Fruit fly (Drosophila melanogaster) whole organism, embryonic: ENCODE measurements around the gene CG12995.
A peak's percentile ranks its signal among the peaks of the same experiment; 100 is the strongest.

ENCODE experiments used
- Ada2b ChIP-seq: fragments of 200-800 bp; sonication (Bioruptor generic); IDR thresholded peaks from 2 replicates; pipeline ENCODE4 v1.3.6; 2022; ENCODE audit warnings: missing biosample characterization, missing genetic modification characterization
- Atf3 ChIP-seq: fragments of 200-800 bp; sonication (Bioruptor generic); optimal IDR thresholded peaks from 3 replicates; lab custom pipeline; 2016; ENCODE audit warnings: missing biosample characterization, missing genetic modification characterization
- CG10462 ChIP-seq: fragments of 200-800 bp; sonication (Bioruptor generic); optimal IDR thresholded peaks from 2 replicates; lab custom pipeline; 2016; ENCODE audit warnings: missing biosample characterization, missing genetic modification characterization
- CG11504 ChIP-seq: fragments of 200-800 bp; sonication (Bioruptor generic); optimal IDR thresholded peaks from 3 replicates; lab custom pipeline; 2019; ENCODE audit warnings: missing biosample characterization, mild to moderate bottlenecking, missing genetic modification characterization, moderate library complexity
- CG12236 ChIP-seq: fragments of 200-800 bp; sonication (Bioruptor generic); optimal IDR thresholded peaks from 2 replicates; lab custom pipeline; 2016; ENCODE audit warnings: missing biosample characterization, missing genetic modification characterization
- CG13624 ChIP-seq: fragments of 200-800 bp; sonication (Bioruptor generic); optimal IDR thresholded peaks from 2 replicates; lab custom pipeline; 2016; ENCODE audit warnings: missing biosample characterization, missing genetic modification characterization
- CG16863 ChIP-seq: fragments of 200-800 bp; sonication (Bioruptor generic); optimal IDR thresholded peaks from 3 replicates; lab custom pipeline; 2016; ENCODE audit warnings: missing biosample characterization, missing genetic modification characterization
- CG17829 ChIP-seq: fragments of 200-800 bp; optimal IDR thresholded peaks from 2 replicates; lab custom pipeline; 2019; ENCODE audit warnings: missing biosample characterization, mild to moderate bottlenecking, missing genetic modification characterization, moderate library complexity
- CG18262 ChIP-seq: fragments of 200-800 bp; optimal IDR thresholded peaks from 3 replicates; lab custom pipeline; 2019; ENCODE audit warnings: missing biosample characterization, mild to moderate bottlenecking, missing genetic modification characterization, moderate library complexity
- CG30020 ChIP-seq: fragments of 200-800 bp; optimal IDR thresholded peaks from 2 replicates; lab custom pipeline; 2019; ENCODE audit warnings: missing biosample characterization, mild to moderate bottlenecking, missing genetic modification characterization, moderate library complexity
- CG34224 ChIP-seq: fragments of 200-800 bp; sonication (Bioruptor generic); IDR thresholded peaks from 3 replicates; pipeline ENCODE4 v1.3.6; 2022; ENCODE audit warnings: missing biosample characterization, missing genetic modification characterization; ENCODE audit not compliant: partially characterized antibody
- CG4820 ChIP-seq: fragments of 200-800 bp; sonication (Bioruptor generic); optimal IDR thresholded peaks from 3 replicates; lab custom pipeline; 2016; ENCODE audit warnings: missing biosample characterization, missing genetic modification characterization
- CG4854 ChIP-seq: fragments of 200-800 bp; sonication (Bioruptor generic); optimal IDR thresholded peaks from 2 replicates; lab custom pipeline; 2016; ENCODE audit warnings: missing biosample characterization, missing genetic modification characterization, inconsistent platforms
- CG5245 ChIP-seq: fragments of 200-800 bp; sonication (Bioruptor generic); optimal IDR thresholded peaks from 3 replicates; lab custom pipeline; 2016; ENCODE audit warnings: missing biosample characterization, missing genetic modification characterization
- CG5953 ChIP-seq: fragments of 200-800 bp; sonication (Bioruptor generic); IDR thresholded peaks from 2 replicates; pipeline ENCODE4 v1.3.6; 2022; ENCODE audit warnings: missing biosample characterization, missing genetic modification characterization
- CG7357 ChIP-seq: fragments of 200-800 bp; sonication (Bioruptor generic); IDR thresholded peaks from 3 replicates; pipeline ENCODE4 v1.3.6; 2022; ENCODE audit warnings: missing biosample characterization, missing genetic modification characterization
- CG7745 ChIP-seq: fragments of 200-800 bp; sonication (Bioruptor generic); optimal IDR thresholded peaks from 2 replicates; lab custom pipeline; 2018; ENCODE audit warnings: missing biosample characterization, mild to moderate bottlenecking, missing genetic modification characterization, moderate library complexity
- CG8944 ChIP-seq: fragments of 200-800 bp; sonication (Bioruptor generic); optimal IDR thresholded peaks from 3 replicates; lab custom pipeline; 2016; ENCODE audit warnings: missing biosample characterization, missing genetic modification characterization
- CG9609 ChIP-seq: fragments of 200-800 bp; sonication (Bioruptor generic); optimal IDR thresholded peaks from 3 replicates; lab custom pipeline; 2016; ENCODE audit warnings: missing biosample characterization, missing genetic modification characterization
- Dip2 ChIP-seq: fragments of 200-800 bp; sonication (Bioruptor generic); IDR thresholded peaks from 2 replicates; pipeline ENCODE4 v1.3.6; 2022; ENCODE audit warnings: missing biosample characterization, missing genetic modification characterization
- Fer3 ChIP-seq: fragments of 200-800 bp; sonication (Bioruptor generic); optimal IDR thresholded peaks from 2 replicates; lab custom pipeline; 2018; ENCODE audit warnings: missing biosample characterization, mild to moderate bottlenecking, missing genetic modification characterization, moderate library complexity
- Hmr ChIP-seq: fragments of 200-800 bp; sonication (Bioruptor generic); optimal IDR thresholded peaks from 3 replicates; lab custom pipeline; 2017; ENCODE audit warnings: mild to moderate bottlenecking, missing biosample characterization, missing genetic modification reagents, missing genetic modification characterization
- MESR4 ChIP-seq: fragments of 200-800 bp; sonication (Bioruptor generic); optimal IDR thresholded peaks from 2 replicates; lab custom pipeline; 2018; ENCODE audit warnings: missing biosample characterization, mild to moderate bottlenecking, missing genetic modification characterization, moderate library complexity
- Max ChIP-seq: fragments of 200-800 bp; sonication (Bioruptor generic); optimal IDR thresholded peaks from 2 replicates; lab custom pipeline; 2016; ENCODE audit warnings: missing biosample characterization, mild to moderate bottlenecking, missing genetic modification characterization
- Ravus ChIP-seq: fragments of 200-800 bp; sonication (Bioruptor generic); IDR thresholded peaks from 2 replicates; pipeline ENCODE4 v1.3.6; 2022; ENCODE audit warnings: missing biosample characterization, missing genetic modification characterization
- Rfx ChIP-seq: fragments of 200-800 bp; sonication (Bioruptor generic); IDR thresholded peaks from 2 replicates; pipeline ENCODE4 v1.3.6; 2022; ENCODE audit warnings: missing biosample characterization, missing genetic modification characterization
- Six4 ChIP-seq: fragments of 200-800 bp; sonication (Bioruptor generic); optimal IDR thresholded peaks from 2 replicates; lab custom pipeline; 2016; ENCODE audit warnings: missing biosample characterization, missing genetic modification characterization
- Sry-β ChIP-seq: fragments of 200-800 bp; sonication (Bioruptor generic); optimal IDR thresholded peaks from 2 replicates; lab custom pipeline; 2018; ENCODE audit warnings: missing biosample characterization, mild to moderate bottlenecking, missing genetic modification characterization, moderate library complexity
- Usf ChIP-seq: fragments of 200-800 bp; sonication (Bioruptor generic); optimal IDR thresholded peaks from 2 replicates; lab custom pipeline; 2017; ENCODE audit warnings: missing genotype, missing biosample characterization, missing genetic modification characterization
- abd-A ChIP-seq: fragments of 200-800 bp; sonication (Bioruptor generic); optimal IDR thresholded peaks from 3 replicates; lab custom pipeline; 2019; ENCODE audit warnings: missing biosample characterization, mild to moderate bottlenecking, missing genetic modification characterization, moderate library complexity
- bigmax ChIP-seq: fragments of 200-800 bp; sonication (Bioruptor generic); optimal IDR thresholded peaks from 2 replicates; lab custom pipeline; 2018; ENCODE audit warnings: missing biosample characterization, mild to moderate bottlenecking, missing genetic modification characterization
- br ChIP-seq: fragments of >200 bp; optimal IDR thresholded peaks from 2 replicates; lab custom pipeline; 2017
- cato ChIP-seq: fragments of 200-800 bp; sonication (Bioruptor generic); optimal IDR thresholded peaks from 2 replicates; lab custom pipeline; 2016; ENCODE audit warnings: missing biosample characterization, missing genetic modification characterization, borderline replicate concordance
- caup ChIP-seq: fragments of 200-800 bp; sonication (Bioruptor generic); optimal IDR thresholded peaks from 3 replicates; lab custom pipeline; 2017; ENCODE audit warnings: missing biosample characterization, mild to moderate bottlenecking, missing genetic modification characterization, moderate library complexity; ENCODE audit not compliant: severe bottlenecking
- crol ChIP-seq: fragments of 200-800 bp; sonication (Bioruptor generic); IDR thresholded peaks from 2 replicates; pipeline ENCODE4 v1.3.6; 2022; ENCODE audit warnings: missing biosample characterization, missing genetic modification characterization
- dan ChIP-seq: fragments of 200-800 bp; sonication (Bioruptor generic); IDR thresholded peaks from 2 replicates; pipeline ENCODE4 v1.3.6; 2022; ENCODE audit warnings: missing biosample characterization, missing genetic modification characterization
- esg ChIP-seq: fragments of 200-800 bp; sonication (Bioruptor generic); conservative IDR thresholded peaks from 2 replicates; pipeline ENCODE4 v1.3.6; 2022; ENCODE audit warnings: missing biosample characterization, missing genetic modification characterization
- fd64A ChIP-seq: fragments of 200-800 bp; sonication (Bioruptor generic); optimal IDR thresholded peaks from 3 replicates; lab custom pipeline; 2018; ENCODE audit warnings: missing biosample characterization, mild to moderate bottlenecking, missing genetic modification characterization
- her ChIP-seq: fragments of 200-800 bp; sonication (Bioruptor generic); optimal IDR thresholded peaks from 2 replicates; lab custom pipeline; 2016; ENCODE audit warnings: missing biosample characterization, missing genetic modification characterization
- hkb ChIP-seq, 2 experiments: fragments of 200-800 bp in 1 of 2; fragments of >200 bp in 1 of 2; sonication (Bioruptor generic) in 1 of 2; IDR thresholded peaks in 1 of 2; optimal IDR thresholded peaks in 1 of 2; 2 replicates each; pipeline versions ENCODE4 v1.3.6 to Lab custom; 2017 to 2022; ENCODE audit warnings: missing biosample characterization in 1 of 2, missing genetic modification characterization in 1 of 2
- hth ChIP-seq: fragments of >200 bp; optimal IDR thresholded peaks from 2 replicates; lab custom pipeline; 2017; ENCODE audit warnings: inconsistent platforms
- kay ChIP-seq: fragments of 200-800 bp; sonication (Bioruptor generic); optimal IDR thresholded peaks from 2 replicates; lab custom pipeline; 2016; ENCODE audit warnings: missing biosample characterization, missing genetic modification characterization
- ken ChIP-seq: fragments of 200-800 bp; sonication (Bioruptor generic); IDR thresholded peaks from 3 replicates; pipeline ENCODE4 v1.3.6; 2022; ENCODE audit warnings: missing biosample characterization, missing genetic modification characterization
- pan ChIP-seq, 4 experiments: fragments of >200 bp in 3 of 4; fragments of 200-800 bp in 1 of 4; sonication (Bioruptor generic) in 1 of 4; optimal IDR thresholded peaks in 3 of 4; IDR thresholded peaks in 1 of 4; 2 replicates each; pipeline versions ENCODE4 v1.3.6 to Lab custom; 2017 to 2022; ENCODE audit warnings: missing biosample characterization in 2 of 4, missing genetic modification characterization in 2 of 4, mixed read lengths in 1 of 4
- salm ChIP-seq: fragments of 200-800 bp; sonication (Bioruptor generic); optimal IDR thresholded peaks from 2 replicates; lab custom pipeline; 2018; ENCODE audit warnings: missing biosample characterization, mild to moderate bottlenecking, missing genetic modification characterization
- shn ChIP-seq: fragments of 200-800 bp; sonication (Bioruptor generic); optimal IDR thresholded peaks from 3 replicates; lab custom pipeline; 2016; ENCODE audit warnings: missing biosample characterization, missing genetic modification characterization
- sim ChIP-seq: fragments of 200-800 bp; sonication (Bioruptor generic); IDR thresholded peaks from 2 replicates; pipeline ENCODE4 v1.3.6; 2022; ENCODE audit warnings: missing biosample characterization, missing genetic modification characterization
- trem ChIP-seq: fragments of 200-800 bp; optimal IDR thresholded peaks from 3 replicates; lab custom pipeline; 2019; ENCODE audit warnings: missing biosample characterization, mild to moderate bottlenecking, missing genetic modification characterization, moderate library complexity
- trh ChIP-seq: fragments of 200-800 bp; sonication (Bioruptor generic); optimal IDR thresholded peaks from 2 replicates; lab custom pipeline; 2016; ENCODE audit warnings: missing biosample characterization, missing genetic modification characterization
- wor ChIP-seq: fragments of 200-800 bp; sonication (Bioruptor generic); IDR thresholded peaks from 2 replicates; pipeline ENCODE4 v1.3.6; 2022; ENCODE audit warnings: missing biosample characterization, missing genetic modification characterization
- zf30C ChIP-seq: fragments of 200-800 bp; sonication (Bioruptor generic); optimal IDR thresholded peaks from 3 replicates; lab custom pipeline; 2018; ENCODE audit warnings: missing biosample characterization, mild to moderate bottlenecking, missing genetic modification characterization

The CG12995 gene

dm6 chrX:17170484-17170944, 39.3 kb downstream of the CG12995 start (continued):
- no peak for TF ChIP-seq CG34224 (GFP tag; lab: Robert Waterston, UW)
- no peak for TF ChIP-seq Max (GFP tag; lab: Kevin White, UChicago)
- TF ChIP-seq CG9609 (GFP tag; lab: Kevin White, UChicago), result no peak
- peak; percentile 36 for TF ChIP-seq caup (GFP tag; lab: Kevin White, UChicago)
- no peak for TF ChIP-seq cato
- TF ChIP-seq Hmr (GFP tag; lab: Kevin White, UChicago), result peak; percentile 57
- TF ChIP-seq wor (GFP tag; lab: Robert Waterston, UW), result no peak
- TF ChIP-seq CG4854 (GFP tag; lab: Kevin White, UChicago), result no peak
- no peak for TF ChIP-seq dan (GFP tag; lab: Robert Waterston, UW)
- no peak for TF ChIP-seq fd64A
- no peak for TF ChIP-seq sim (GFP tag; lab: Robert Waterston, UW)
- TF ChIP-seq CG4820, result no peak
- no peak for TF ChIP-seq pan (optimal IDR thresholded peaks at IDR 0.05; lab: Kevin White, UChicago)
- peak in 1 of 2 experiments; percentile 67 for TF ChIP-seq pan (GFP tag; optimal IDR thresholded peaks at IDR 0.05 in 1 of 2, IDR thresholded peaks at IDR 0.05 in 1 of 2)
- TF ChIP-seq CG30020 (tag; lab: Kevin White, UChicago), result no peak
- no peak for TF ChIP-seq zf30C
- no peak for TF ChIP-seq Six4 (GFP tag; lab: Kevin White, UChicago)
- TF ChIP-seq Dip2 (GFP tag; lab: Robert Waterston, UW), result no peak
- TF ChIP-seq ken (GFP tag; lab: Robert Waterston, UW), result no peak
- no peak for TF ChIP-seq CG10462
- no peak for TF ChIP-seq trh (GFP tag; lab: Kevin White, UChicago)
- no peak for TF ChIP-seq CG16863 (GFP tag; lab: Kevin White, UChicago)
- TF ChIP-seq kay (GFP tag; lab: Kevin White, UChicago), result no peak
- no peak for TF ChIP-seq hth
- TF ChIP-seq Rfx (GFP tag; lab: Robert Waterston, UW), result peak; percentile 71
- peak; percentile 58 for TF ChIP-seq Fer3 (tag; lab: Kevin White, UChicago)
- TF ChIP-seq abd-A (tag; lab: Kevin White, UChicago), result no peak
- TF ChIP-seq CG18262 (tag; lab: Kevin White, UChicago), result peak; percentile 23
- TF ChIP-seq salm, result no peak
- no peak for TF ChIP-seq crol
- TF ChIP-seq Ravus (GFP tag; lab: Robert Waterston, UW), result no peak; the same call in 1 of the 2 replicates
- no peak for TF ChIP-seq Sry-β (GFP tag; lab: Kevin White, UChicago)
- TF ChIP-seq CG17829 (tag; lab: Kevin White, UChicago), result peak; percentile 26
- no peak for TF ChIP-seq CG7745 (tag; lab: Kevin White, UChicago)
- no peak for TF ChIP-seq bigmax
- TF ChIP-seq esg (GFP tag; lab: Robert Waterston, UW), result no peak; the same call in 1 of the 2 replicates
- no peak for TF ChIP-seq CG12236 (GFP tag; lab: Kevin White, UChicago)
- no peak for TF ChIP-seq CG5953 (GFP tag; lab: Robert Waterston, UW)
- no peak for TF ChIP-seq CG5245 (GFP tag; lab: Kevin White, UChicago)
- peak; percentile 61 for TF ChIP-seq Ada2b (GFP tag; lab: Robert Waterston, UW)
- TF ChIP-seq CG13624, result no peak
- TF ChIP-seq trem, result no peak
- no peak for TF ChIP-seq shn (GFP tag; lab: Kevin White, UChicago)
- TF ChIP-seq her (GFP tag; lab: Kevin White, UChicago), result no peak
- TF ChIP-seq MESR4 (GFP tag; lab: Kevin White, UChicago), result no peak
- no peak for TF ChIP-seq CG7357
- TF ChIP-seq Usf (GFP tag; lab: Kevin White, UChicago), result no peak
- TF ChIP-seq CG11504, result peak; percentile 56
- no peak for TF ChIP-seq CG8944 (GFP tag; lab: Kevin White, UChicago)
- TF ChIP-seq hkb (optimal IDR thresholded peaks at IDR 0.05; lab: Kevin White, UChicago), result no peak
- TF ChIP-seq hkb (GFP tag; IDR thresholded peaks at IDR 0.05; lab: Robert Waterston, UW), result peak; percentile 55; the same call in 1 of the 2 replicates
- no peak for TF ChIP-seq Atf3 (GFP tag; lab: Kevin White, UChicago)
- no peak for TF ChIP-seq br (lab: Kevin White, UChicago)
